Worm (Caenorhabditis elegans): ENCODE measurements around the gene flp-23.
A peak's percentile ranks its signal among the peaks of the same experiment; 100 is the strongest.

Gene flp-23

DNA sequence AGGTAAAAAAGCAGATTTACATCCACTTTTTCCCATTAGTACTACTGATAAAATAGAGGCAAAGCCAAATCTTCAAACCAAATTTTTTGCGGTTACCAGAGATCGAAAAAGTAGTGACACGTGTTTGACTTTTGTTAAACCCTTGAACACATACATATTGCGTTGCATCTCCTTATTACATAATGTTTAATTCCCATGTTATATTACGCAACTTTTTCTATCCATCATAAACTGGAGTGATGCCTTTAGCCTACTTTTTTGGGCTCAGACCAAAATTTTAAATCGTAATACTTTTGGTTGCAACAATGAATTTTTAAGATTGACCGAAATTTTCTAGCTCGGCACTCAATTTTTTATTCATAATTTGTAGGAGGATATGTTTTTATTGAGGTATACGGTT is 28.6 kb upstream of the flp-23 start:
- TF ChIP-seq nhr-76 (tag; optimal IDR thresholded peaks at IDR 0.05): no peak
- no peak for TF ChIP-seq unc-62 (GFP tag; optimal IDR thresholded peaks at IDR 0.05)
- no peak for TF ChIP-seq lin-15B (tag; optimal IDR thresholded peaks at IDR 0.05)
- no peak for TF ChIP-seq jun-1 (tag; optimal IDR thresholded peaks at IDR 0.05)
- no peak for TF ChIP-seq pqm-1 (tag; optimal IDR thresholded peaks at IDR 0.05)
- TF ChIP-seq egl-5 (tag; optimal IDR thresholded peaks at IDR 0.05): no peak
- no peak for TF ChIP-seq nhr-23 (tag; optimal IDR thresholded peaks at IDR 0.05)
- TF ChIP-seq ztf-11 (tag; optimal IDR thresholded peaks at IDR 0.05): no peak

DNA sequence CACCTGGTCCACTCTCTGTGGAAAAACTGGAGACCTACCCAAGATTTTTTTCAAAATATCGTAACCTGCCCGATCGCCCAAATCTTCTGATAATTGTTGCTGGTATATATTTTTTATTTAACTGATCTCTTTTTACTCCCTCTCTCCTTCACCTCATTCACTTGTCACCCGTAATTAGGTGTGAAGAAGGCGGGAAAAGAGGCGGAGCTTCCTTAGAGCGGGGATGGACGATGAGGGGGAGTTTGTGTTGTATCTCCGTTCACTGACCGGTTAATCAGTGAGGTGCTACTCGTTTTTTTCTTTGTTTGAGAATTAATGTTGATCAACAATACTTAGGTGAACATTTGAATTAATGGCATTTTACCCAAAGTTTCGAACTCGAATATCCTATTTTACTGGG is 28.1 kb upstream of the flp-23 start, which contains the start of gene ceh-16:
Gene ceh-16 (plus strand): TSS at position 301 of the 400 bp plus-strand sequence.
- TF ChIP-seq daf-12 (tag; optimal IDR thresholded peaks at IDR 0.05) (no peak), eor-1 (tag; optimal IDR thresholded peaks at IDR 0.05) (no peak), skn-1 (tag; optimal IDR thresholded peaks at IDR 0.05) (no peak), nhr-76 (tag; optimal IDR thresholded peaks at IDR 0.05) (no peak), elt-3 (tag; optimal IDR thresholded peaks at IDR 0.05) (no peak), nhr-25 (tag; optimal IDR thresholded peaks at IDR 0.05) (no peak), nhr-11 (tag; optimal IDR thresholded peaks at IDR 0.05) (no peak), lin-15B (tag; optimal IDR thresholded peaks at IDR 0.05) (no peak)

DNA sequence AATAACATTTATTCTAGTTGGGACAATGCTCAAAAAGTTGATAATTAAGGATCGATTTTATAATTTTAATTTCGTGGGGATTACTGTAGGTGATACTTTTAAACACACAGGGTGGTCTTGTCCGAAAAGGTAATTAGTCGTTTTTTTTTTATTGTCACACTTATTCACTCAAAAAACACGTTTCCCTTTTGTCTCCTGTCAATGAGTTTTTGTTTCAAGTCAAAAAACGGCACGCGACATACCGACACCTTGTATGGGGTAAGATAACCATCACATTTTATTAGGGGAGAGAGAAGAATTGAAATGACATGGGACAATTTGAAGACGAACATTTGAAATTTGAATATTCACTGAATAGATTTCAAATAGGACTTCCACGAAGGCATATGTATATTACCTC is 25.4 kb upstream of the flp-23 start:
- TF ChIP-seq mml-1 (tag; optimal IDR thresholded peaks at IDR 0.05) (no peak), hmg-11 (tag; optimal IDR thresholded peaks at IDR 0.05) (no peak), tbx-2 (tag; optimal IDR thresholded peaks at IDR 0.05) (no peak), nhr-25 (tag; optimal IDR thresholded peaks at IDR 0.05) (peak; percentile 57), nhr-43 (tag; optimal IDR thresholded peaks at IDR 0.05; ENCODE audit: poor library complexity, severe bottlenecking) (no peak), nhr-76 (tag; optimal IDR thresholded peaks at IDR 0.05) (no peak), nfya-1 (tag; optimal IDR thresholded peaks at IDR 0.05; ENCODE audit: insufficient read depth) (no peak), lin-15B (tag; optimal IDR thresholded peaks at IDR 0.05) (no peak), fkh-10 (GFP tag; optimal IDR thresholded peaks at IDR 0.05) (no peak), ztf-4 (tag; optimal IDR thresholded peaks at IDR 0.05) (no peak), fos-1 (tag; optimal IDR thresholded peaks at IDR 0.05) (no peak), fkh-2 (tag; optimal IDR thresholded peaks at IDR 0.05) (no peak), elt-1 (tag; optimal IDR thresholded peaks at IDR 0.05) (peak; percentile 16), R02D3.7 (tag; optimal IDR thresholded peaks at IDR 0.05) (no peak)

ce11 chrIII:8628405-8628982 is 22.1 kb upstream of the flp-23 start, which contains the start of the genes polk-1 and gpr-1:
Gene polk-1, minus strand, starts transcription at chrIII:8628590.
Gene gpr-1, plus strand, starts transcription at chrIII:8628932.
- TF ChIP-seq lin-39 (tag; optimal IDR thresholded peaks at IDR 0.05) (peak; percentile 6), nfya-1 (tag; optimal IDR thresholded peaks at IDR 0.05; ENCODE audit: insufficient read depth) (peak; percentile 36), lin-15B (tag; optimal IDR thresholded peaks at IDR 0.05) (peak; percentile 57), elt-3 (tag; optimal IDR thresholded peaks at IDR 0.05) (no peak)

DNA sequence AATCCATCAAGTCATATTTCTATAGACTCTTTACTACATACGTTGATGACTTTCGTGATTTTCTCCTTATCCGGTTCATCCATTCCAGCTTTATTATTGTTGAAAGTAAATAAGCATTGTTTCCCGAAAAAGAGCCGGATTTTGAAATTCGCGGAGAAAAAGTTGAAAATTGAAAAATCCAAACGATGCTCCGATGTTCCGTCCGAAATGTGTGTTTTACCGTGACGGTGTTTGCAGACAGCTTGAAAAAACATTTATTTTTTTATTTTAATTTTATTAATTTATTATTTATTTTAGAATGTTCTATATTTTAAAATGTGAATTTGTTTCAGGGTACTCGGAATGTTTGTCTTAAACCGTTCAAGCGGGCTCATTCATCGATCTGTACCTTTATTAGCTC is 19.7 kb upstream of the flp-23 start, which contains the start of gene dnj-10:
Gene dnj-10 (plus strand): TSS at position 333 of the 400 bp plus-strand sequence.
- peak; percentile 16 for TF ChIP-seq snpc-4 (tag; optimal IDR thresholded peaks at IDR 0.05)
- no peak for TF ChIP-seq sea-2 (GFP tag; optimal IDR thresholded peaks at IDR 0.05)
- TF ChIP-seq elt-2 (tag; optimal IDR thresholded peaks at IDR 0.05): peak; percentile 16
- no peak for TF ChIP-seq unc-62 (GFP tag; optimal IDR thresholded peaks at IDR 0.05)
- TF ChIP-seq unc-39 (tag; optimal IDR thresholded peaks at IDR 0.05): no peak
- peak; percentile 26 for TF ChIP-seq hmg-11 (tag; optimal IDR thresholded peaks at IDR 0.05)
- TF ChIP-seq nfya-1 (tag; optimal IDR thresholded peaks at IDR 0.05; ENCODE audit: insufficient read depth): peak; percentile 72
- TF ChIP-seq lin-39 (tag; optimal IDR thresholded peaks at IDR 0.05): peak; percentile 4
- peak; percentile 60 for TF ChIP-seq nhr-23 (tag; optimal IDR thresholded peaks at IDR 0.05)
- peak; percentile 92 for TF ChIP-seq lin-15B (tag; optimal IDR thresholded peaks at IDR 0.05)
- peak; percentile 25 for TF ChIP-seq skn-1 (tag; optimal IDR thresholded peaks at IDR 0.05)
- peak; percentile 6 for TF ChIP-seq R02D3.7 (tag; optimal IDR thresholded peaks at IDR 0.05)
- TF ChIP-seq pha-4 (tag; optimal IDR thresholded peaks at IDR 0.05): peak; percentile 84
